Fruit fly (Drosophila melanogaster) whole organism: ENCODE data around the gene mthl10.

Experiments
- CG8478 ChIP-seq: fragments of >200 bp; optimal IDR thresholded peaks from 2 replicates; lab custom pipeline; 2018; ENCODE audit warnings: inconsistent platforms
- psq ChIP-seq: fragments of >200 bp; optimal IDR thresholded peaks from 2 replicates; lab custom pipeline; 2017

DNA sequence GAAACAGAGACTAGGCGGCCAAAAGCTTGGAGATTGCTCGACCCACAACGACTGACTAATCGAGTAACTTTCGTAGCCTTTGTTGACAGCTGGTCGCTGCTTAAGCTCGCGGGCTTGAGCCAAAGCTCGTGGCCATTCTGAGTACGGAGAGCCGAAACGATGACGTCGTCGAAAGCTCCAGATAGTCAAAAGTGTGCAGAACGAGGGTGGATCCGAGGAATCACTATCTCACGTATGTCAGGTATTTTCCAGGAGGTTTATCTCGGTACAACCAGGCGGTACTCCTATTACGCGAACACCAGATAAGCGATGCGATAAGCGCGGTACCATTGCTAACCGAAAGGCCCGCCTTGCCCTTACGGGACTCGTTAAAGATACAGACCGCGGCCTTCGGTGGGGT is 31.1 kb downstream of the mthl10 start:
- TF ChIP-seq psq (lab: Kevin White, UChicago), result no peak
- TF ChIP-seq CG8478 (lab: Kevin White, UChicago), result no peak
